Worm (Caenorhabditis elegans): ENCODE measurements around the gene pes-9.

Gene pes-9

ce11 chrV:14558757-14559156 is 38.1 kb downstream of the pes-9 start, which contains the start of gene C53A5.9:
Gene C53A5.9, minus strand, starts transcription at chrV:14558857.
- TF ChIP-seq mdl-1 (tag; optimal IDR thresholded peaks at IDR 0.05): no peak
- no peak for TF ChIP-seq irx-1 (tag; optimal IDR thresholded peaks at IDR 0.05)
- no peak for TF ChIP-seq efl-1 (optimal IDR thresholded peaks at IDR 0.05)
- peak in 1 of 2 experiments; percentile 14 for TF ChIP-seq efl-1 (GFP tag; optimal IDR thresholded peaks at IDR 0.05 in 1 of 2)

ce11 chrV:14556187-14556586 is 40.6 kb downstream of the pes-9 start, which contains the start of gene srg-47:
Gene srg-47, minus strand, starts transcription at chrV:14556287.
- no peak for TF ChIP-seq nhr-77 (tag; optimal IDR thresholded peaks at IDR 0.05)
- no peak for TF ChIP-seq efl-1 (optimal IDR thresholded peaks at IDR 0.05)
- TF ChIP-seq efl-1 (GFP tag; optimal IDR thresholded peaks at IDR 0.05 in 1 of 2): no peak
- peak; percentile 41 for TF ChIP-seq ceh-8 (GFP tag; optimal IDR thresholded peaks at IDR 0.05)

ce11 chrV:14548510-14548909 is 48.3 kb downstream of the pes-9 start:
- TF ChIP-seq efl-1 (optimal IDR thresholded peaks at IDR 0.05) (no peak), efl-1 (GFP tag; optimal IDR thresholded peaks at IDR 0.05 in 1 of 2) (peak in 1 of 2 experiments; percentile 10), Y116A8C.19 (tag; optimal IDR thresholded peaks at IDR 0.05; ENCODE audit: borderline replicate concordance) (no peak), alr-1 (tag; optimal IDR thresholded peaks at IDR 0.05; ENCODE audit: borderline replicate concordance) (no peak), sox-4 (tag; optimal IDR thresholded peaks at IDR 0.05) (no peak), blmp-1 (tag; optimal IDR thresholded peaks at IDR 0.05) (peak; percentile 71), pax-3 (tag; optimal IDR thresholded peaks at IDR 0.05) (no peak), ztf-4 (tag; optimal IDR thresholded peaks at IDR 0.05) (no peak), mep-1 (tag; optimal IDR thresholded peaks at IDR 0.05) (peak; percentile 17), aha-1 (tag; optimal IDR thresholded peaks at IDR 0.05) (no peak)

ce11 chrV:14546569-14546968 is 50.3 kb downstream of the pes-9 start, which contains the start of gene C53A5.13:
Gene C53A5.13, plus strand, starts transcription at chrV:14546869.
- TF ChIP-seq nhr-12 (tag; optimal IDR thresholded peaks at IDR 0.05) (no peak), mdl-1 (tag; optimal IDR thresholded peaks at IDR 0.05) (no peak), blmp-1 (tag; optimal IDR thresholded peaks at IDR 0.05) (peak; percentile 60), nhr-237 (tag; optimal IDR thresholded peaks at IDR 0.05) (no peak), aha-1 (tag; optimal IDR thresholded peaks at IDR 0.05) (no peak), pax-3 (tag; optimal IDR thresholded peaks at IDR 0.05) (no peak), nhr-85 (tag) (peak; percentile 58), ztf-4 (tag; optimal IDR thresholded peaks at IDR 0.05) (no peak), nhr-11 (tag; optimal IDR thresholded peaks at IDR 0.05) (no peak), ceh-63 (GFP tag; optimal IDR thresholded peaks at IDR 0.05) (no peak)

- no peak for TF ChIP-seq grh-1 (GFP tag; IDR thresholded peaks at IDR 0.05)
- no peak for TF ChIP-seq sptf-1 (tag; optimal IDR thresholded peaks at IDR 0.05)
- TF ChIP-seq pag-3 (tag; optimal IDR thresholded peaks at IDR 0.05; ENCODE audit: borderline replicate concordance, insufficient read depth): no peak
- no peak for TF ChIP-seq jun-1 (tag; optimal IDR thresholded peaks at IDR 0.05)
- peak; percentile 59 for TF ChIP-seq lin-14 (GFP tag; optimal IDR thresholded peaks at IDR 0.05)
- TF ChIP-seq tlp-1 (tag; optimal IDR thresholded peaks at IDR 0.05): no peak
- no peak for TF ChIP-seq rnt-1 (tag; optimal IDR thresholded peaks at IDR 0.05)
- TF ChIP-seq blmp-1 (tag; optimal IDR thresholded peaks at IDR 0.05): peak; percentile 52
- no peak for TF ChIP-seq ztf-11 (tag; optimal IDR thresholded peaks at IDR 0.05)
- TF ChIP-seq C34B4.2 (tag; optimal IDR thresholded peaks at IDR 0.05): no peak
- TF ChIP-seq C16A3.4 (tag; optimal IDR thresholded peaks at IDR 0.05): no peak
- TF ChIP-seq hlh-4 (tag; optimal IDR thresholded peaks at IDR 0.05): no peak
- no peak for TF ChIP-seq nhr-12 (tag; optimal IDR thresholded peaks at IDR 0.05)
- no peak for TF ChIP-seq mef-2 (tag; optimal IDR thresholded peaks at IDR 0.05)
- TF ChIP-seq efl-3 (GFP tag; optimal IDR thresholded peaks at IDR 0.05): no peak
- no peak for TF ChIP-seq elt-2 (tag; optimal IDR thresholded peaks at IDR 0.05)
- TF ChIP-seq Y116A8C.19 (tag; optimal IDR thresholded peaks at IDR 0.05; ENCODE audit: borderline replicate concordance): no peak
- TF ChIP-seq tbx-2 (tag; optimal IDR thresholded peaks at IDR 0.05): no peak
- TF ChIP-seq ces-1 (GFP tag; optimal IDR thresholded peaks at IDR 0.05): no peak
- peak in 1 of 3 experiments; percentile 49 for TF ChIP-seq dpl-1 (GFP tag; optimal IDR thresholded peaks at IDR 0.05)
- TF ChIP-seq unc-62 (GFP tag; optimal IDR thresholded peaks at IDR 0.05): no peak
- TF ChIP-seq nhr-28 (tag; optimal IDR thresholded peaks at IDR 0.05): no peak
- TF ChIP-seq ceh-90 (tag; optimal IDR thresholded peaks at IDR 0.05): no peak
- no peak for TF ChIP-seq alr-1 (tag; optimal IDR thresholded peaks at IDR 0.05; ENCODE audit: borderline replicate concordance)
- no peak for TF ChIP-seq nhr-237 (tag; optimal IDR thresholded peaks at IDR 0.05)
- TF ChIP-seq snpc-4 (tag; optimal IDR thresholded peaks at IDR 0.05): no peak
- TF ChIP-seq fkh-8 (tag; optimal IDR thresholded peaks at IDR 0.05): peak; percentile 15
- TF ChIP-seq pax-3 (tag; optimal IDR thresholded peaks at IDR 0.05): no peak
- no peak for TF ChIP-seq egl-27 (tag; optimal IDR thresholded peaks at IDR 0.05)
- no peak for TF ChIP-seq sox-4 (tag; optimal IDR thresholded peaks at IDR 0.05)
- no peak for TF ChIP-seq zip-4 (GFP tag; optimal IDR thresholded peaks at IDR 0.05)
Observed at ce11 chrV:14545816-14546283, 51.0 kb downstream of the pes-9 start, which contains the start of gene rike-1. Gene rike-1, minus strand, starts transcription at chrV:14545866.

All from whole organism, L1 larva.